Fruit fly (Drosophila melanogaster) whole organism, prepupa: ENCODE data around the gene CG14096.
A peak's percentile ranks its signal among the peaks of the same experiment; 100 is the strongest.

Source experiments
- CG10631 ChIP-seq: fragments of 200-800 bp; sonication (Bioruptor generic); optimal IDR thresholded peaks from 2 replicates; lab custom pipeline; 2016; ENCODE audit warnings: missing biosample characterization, missing genetic modification characterization
- CG10669 ChIP-seq: fragments of 200-800 bp; sonication (Bioruptor generic); optimal IDR thresholded peaks from 3 replicates; lab custom pipeline; 2018; ENCODE audit warnings: missing biosample characterization, mild to moderate bottlenecking, missing genetic modification characterization, moderate library complexity
- CG11762 ChIP-seq: fragments of 200-800 bp; sonication (Bioruptor generic); optimal IDR thresholded peaks from 3 replicates; lab custom pipeline; 2016; ENCODE audit warnings: missing biosample characterization, missing genetic modification characterization; ENCODE audit not compliant: insufficient read depth
- CG15336 ChIP-seq: fragments of 200-800 bp; sonication (Bioruptor generic); IDR thresholded peaks from 2 replicates; pipeline ENCODE4 v1.3.6; 2022; ENCODE audit warnings: missing biosample characterization, missing genetic modification characterization
- CG3032 ChIP-seq: fragments of 200-800 bp; optimal IDR thresholded peaks from 2 replicates; lab custom pipeline; 2019; ENCODE audit warnings: missing biosample characterization, mild to moderate bottlenecking, missing genetic modification characterization, moderate library complexity
- CG32006 ChIP-seq: fragments of 200-800 bp; sonication (Bioruptor generic); optimal IDR thresholded peaks from 3 replicates; lab custom pipeline; 2017; ENCODE audit warnings: missing biosample characterization, mild to moderate bottlenecking, missing genetic modification characterization
- CG34406 ChIP-seq: fragments of 200-800 bp; sonication (Bioruptor generic); optimal IDR thresholded peaks from 3 replicates; lab custom pipeline; 2016; ENCODE audit warnings: missing biosample characterization, missing genetic modification characterization
- CG3919 ChIP-seq: fragments of 200-800 bp; sonication (Bioruptor generic); optimal IDR thresholded peaks from 3 replicates; lab custom pipeline; 2016; ENCODE audit warnings: missing biosample characterization, missing genetic modification characterization
- CG4318 ChIP-seq: fragments of 200-800 bp; sonication (Bioruptor generic); optimal IDR thresholded peaks from 3 replicates; lab custom pipeline; 2017; ENCODE audit warnings: missing biosample characterization, mild to moderate bottlenecking, missing genetic modification characterization
- CG6163 ChIP-seq: fragments of 200-800 bp; sonication (Bioruptor generic); IDR thresholded peaks from 3 replicates; pipeline ENCODE4 v1.3.6; 2022; ENCODE audit warnings: missing biosample characterization, missing genetic modification characterization
- CG6276 ChIP-seq: fragments of 200-800 bp; sonication (Bioruptor generic); optimal IDR thresholded peaks from 2 replicates; lab custom pipeline; 2017; ENCODE audit warnings: missing biosample characterization, mild to moderate bottlenecking, missing genetic modification characterization
- CG6792 ChIP-seq: fragments of 200-800 bp; sonication (Bioruptor generic); optimal IDR thresholded peaks from 3 replicates; lab custom pipeline; 2016; ENCODE audit warnings: missing biosample characterization, missing genetic modification characterization
- CG7368 ChIP-seq: fragments of 200-800 bp; sonication (Bioruptor generic); optimal IDR thresholded peaks from 3 replicates; lab custom pipeline; 2016; ENCODE audit warnings: missing biosample characterization, missing genetic modification characterization
- CG8119 ChIP-seq: fragments of 200-800 bp; sonication (Bioruptor generic); IDR thresholded peaks from 3 replicates; pipeline ENCODE4 v1.3.6; 2022; ENCODE audit warnings: missing biosample characterization, missing genetic modification characterization
- CG8319 ChIP-seq: fragments of 200-800 bp; sonication (Bioruptor generic); optimal IDR thresholded peaks from 3 replicates; lab custom pipeline; 2016; ENCODE audit warnings: missing biosample characterization, missing genetic modification characterization
- CG8632 ChIP-seq: fragments of 200-800 bp; sonication (Bioruptor generic); optimal IDR thresholded peaks from 3 replicates; lab custom pipeline; 2016; ENCODE audit warnings: missing biosample characterization, missing genetic modification characterization
- CG9139 ChIP-seq: fragments of 200-800 bp; sonication (Bioruptor generic); optimal IDR thresholded peaks from 3 replicates; lab custom pipeline; 2017; ENCODE audit warnings: missing biosample characterization, mild to moderate bottlenecking, missing genetic modification characterization
- Eip75B ChIP-seq: fragments of 200-800 bp; sonication (Bioruptor generic); optimal IDR thresholded peaks from 3 replicates; lab custom pipeline; 2016; ENCODE audit warnings: missing biosample characterization, missing genetic modification characterization
- Eip78C ChIP-seq: fragments of 200-800 bp; sonication (Bioruptor generic); peaks from one replicate; lab custom pipeline; 2016; ENCODE audit warnings: missing biosample characterization, missing genetic modification characterization
- Eip93F ChIP-seq: fragments of 200-800 bp; sonication (Bioruptor generic); optimal IDR thresholded peaks from 2 replicates; lab custom pipeline; 2016; ENCODE audit warnings: missing biosample characterization, mild to moderate bottlenecking, missing genetic modification characterization
- Ets21C ChIP-seq: fragments of 200-800 bp; sonication (Bioruptor generic); optimal IDR thresholded peaks from 3 replicates; lab custom pipeline; 2016; ENCODE audit warnings: missing biosample characterization, missing genetic modification characterization
- Ets96B ChIP-seq: fragments of 200-800 bp; optimal IDR thresholded peaks from 2 replicates; lab custom pipeline; 2019; ENCODE audit warnings: missing biosample characterization, mild to moderate bottlenecking, missing genetic modification characterization, moderate library complexity
- Gug ChIP-seq: fragments of 200-800 bp; sonication (Bioruptor generic); IDR thresholded peaks from 2 replicates; pipeline ENCODE4 v1.3.6; 2022; ENCODE audit warnings: missing biosample characterization, missing genetic modification characterization
- Hr38 ChIP-seq: sonication (Bioruptor generic); optimal IDR thresholded peaks from 2 replicates; lab custom pipeline; 2016; ENCODE audit warnings: missing biosample characterization, missing genetic modification characterization
- Hr39 ChIP-seq: fragments of 200-800 bp; sonication (Bioruptor generic); optimal IDR thresholded peaks from 2 replicates; lab custom pipeline; 2016; ENCODE audit warnings: missing biosample characterization, missing genetic modification characterization
- Lpt ChIP-seq: fragments of 200-800 bp; sonication (Bioruptor generic); optimal IDR thresholded peaks from 3 replicates; lab custom pipeline; 2016; ENCODE audit warnings: missing biosample characterization, missing genetic modification characterization
- Met ChIP-seq: fragments of 200-800 bp; sonication (Bioruptor generic); optimal IDR thresholded peaks from 3 replicates; lab custom pipeline; 2016; ENCODE audit warnings: missing biosample characterization, missing genetic modification characterization
- OdsH ChIP-seq: fragments of 200-800 bp; sonication (Bioruptor generic); optimal IDR thresholded peaks from 3 replicates; lab custom pipeline; 2016; ENCODE audit warnings: missing biosample characterization, missing genetic modification characterization
- Smox ChIP-seq: fragments of 200-800 bp; sonication (Bioruptor generic); optimal IDR thresholded peaks from 3 replicates; lab custom pipeline; 2016; ENCODE audit warnings: missing biosample characterization, missing genetic modification characterization
- Sox102F ChIP-seq: fragments of 200-800 bp; sonication (Bioruptor generic); optimal IDR thresholded peaks from 2 replicates; lab custom pipeline; 2016; ENCODE audit warnings: missing biosample characterization, mild to moderate bottlenecking, missing genetic modification characterization
- Sox14 ChIP-seq: fragments of 200-800 bp; sonication (Bioruptor generic); optimal IDR thresholded peaks from 3 replicates; lab custom pipeline; 2016; ENCODE audit warnings: missing biosample characterization, missing genetic modification characterization
- Sox15 ChIP-seq: fragments of 200-800 bp; sonication (Bioruptor generic); optimal IDR thresholded peaks from 3 replicates; lab custom pipeline; 2016; ENCODE audit warnings: missing biosample characterization, missing genetic modification characterization
- achi ChIP-seq: fragments of 200-800 bp; sonication (Bioruptor generic); optimal IDR thresholded peaks from 3 replicates; lab custom pipeline; 2016; ENCODE audit warnings: missing biosample characterization, missing genetic modification characterization
- acj6 ChIP-seq: fragments of 200-800 bp; sonication (Bioruptor generic); optimal IDR thresholded peaks from 3 replicates; lab custom pipeline; 2016; ENCODE audit warnings: missing biosample characterization, missing genetic modification characterization
- cyc ChIP-seq: fragments of 200-800 bp; sonication (Bioruptor generic); optimal IDR thresholded peaks from 3 replicates; lab custom pipeline; 2016; ENCODE audit warnings: missing biosample characterization, missing genetic modification characterization
- eg ChIP-seq: fragments of 200-800 bp; sonication (Bioruptor generic); IDR thresholded peaks from 3 replicates; pipeline ENCODE4 v1.3.6; 2022; ENCODE audit warnings: missing biosample characterization, missing genetic modification characterization
- fd85E ChIP-seq: fragments of 200-800 bp; sonication (Bioruptor generic); optimal IDR thresholded peaks from 3 replicates; lab custom pipeline; 2016; ENCODE audit warnings: missing biosample characterization, missing genetic modification characterization
- fkh ChIP-seq: fragments of 200-800 bp; sonication (Bioruptor generic); optimal IDR thresholded peaks from 3 replicates; lab custom pipeline; 2017; ENCODE audit warnings: missing biosample characterization, mild to moderate bottlenecking, missing genetic modification characterization, moderate library complexity
- net ChIP-seq: fragments of 200-800 bp; sonication (Bioruptor generic); optimal IDR thresholded peaks from 3 replicates; lab custom pipeline; 2016; ENCODE audit warnings: missing biosample characterization, missing genetic modification characterization
- pdm3 ChIP-seq: fragments of 200-800 bp; sonication (Bioruptor generic); optimal IDR thresholded peaks from 3 replicates; lab custom pipeline; 2016; ENCODE audit warnings: missing biosample characterization, missing genetic modification characterization
- spab ChIP-seq: fragments of 200-800 bp; sonication (Bioruptor generic); optimal IDR thresholded peaks from 2 replicates; lab custom pipeline; 2017; ENCODE audit warnings: missing biosample characterization, mild to moderate bottlenecking, missing genetic modification characterization, missing genetic modification reagents
- ss ChIP-seq, 2 experiments: fragments of 200-800 bp; sonication (Bioruptor generic); optimal IDR thresholded peaks; 2 replicates in 1 of 2; 3 replicates in 1 of 2; lab custom pipeline; 2017 to 2018; ENCODE audit warnings: mild to moderate bottlenecking in 2 of 2, missing biosample characterization in 2 of 2, missing genetic modification characterization in 2 of 2, moderate library complexity in 1 of 2
- svp ChIP-seq: fragments of 200-800 bp; sonication (Bioruptor generic); peaks from one replicate; lab custom pipeline; 2016; ENCODE audit warnings: missing biosample characterization, missing genetic modification characterization
- topi ChIP-seq: fragments of 200-800 bp; sonication (Bioruptor generic); optimal IDR thresholded peaks from 3 replicates; lab custom pipeline; 2016; ENCODE audit warnings: missing biosample characterization, missing genetic modification characterization
- vri ChIP-seq: fragments of 200-800 bp; sonication (Bioruptor generic); optimal IDR thresholded peaks from 3 replicates; lab custom pipeline; 2016; ENCODE audit warnings: missing biosample characterization, mild to moderate bottlenecking, missing genetic modification characterization

The CG14096 gene

dm6 chr3L:19464659-19465058 lies 2.2 kb downstream of the CG14096 start, which contains the start of gene CG14095:
CG14095 (minus strand) TSS chr3L:19464759.
- no peak for TF ChIP-seq CG10631 (GFP tag; lab: Kevin White, UChicago)
- TF ChIP-seq CG8319 (GFP tag; lab: Kevin White, UChicago): no peak
- no peak for TF ChIP-seq Hr39 (GFP tag; lab: Kevin White, UChicago)
- no peak for TF ChIP-seq eg
- no peak for TF ChIP-seq Sox102F (GFP tag; lab: Kevin White, UChicago)
- TF ChIP-seq net (GFP tag; lab: Kevin White, UChicago): no peak
- TF ChIP-seq Smox: no peak
- TF ChIP-seq pdm3 (GFP tag; lab: Kevin White, UChicago): no peak
- no peak for TF ChIP-seq Hr38
- TF ChIP-seq CG6792: no peak
- no peak for TF ChIP-seq Gug
- no peak for TF ChIP-seq CG3032 (tag; lab: Kevin White, UChicago)
- TF ChIP-seq CG7368 (GFP tag; lab: Kevin White, UChicago): no peak
- TF ChIP-seq CG9139 (GFP tag; lab: Kevin White, UChicago): no peak
- TF ChIP-seq acj6: no peak
- TF ChIP-seq CG15336 (GFP tag; lab: Robert Waterston, UW): no peak

dm6 chr3L:19446394-19447349 lies 20.2 kb downstream of the CG14096 start, which contains the start of the genes CG33062 and Chd3:
CG33062 (minus strand) TSS chr3L:19446444.
Chd3 (plus strand) TSS chr3L:19447173.
- TF ChIP-seq Ets21C (no peak), Eip75B (GFP tag; lab: Kevin White, UChicago) (no peak), acj6 (peak; percentile 6), Sox14 (GFP tag; lab: Kevin White, UChicago) (no peak), Eip93F (no peak), Eip78C (peak; percentile 37), CG6163 (GFP tag; lab: Robert Waterston, UW) (0 out of 3 replicates have a peak, but pooled peaks have one; percentile 9), CG3919 (GFP tag; lab: Kevin White, UChicago) (no peak), cyc (GFP tag; lab: Kevin White, UChicago) (no peak), svp (GFP tag; lab: Kevin White, UChicago) (peak; percentile 42), Sox15 (peak; percentile 8), CG3032 (tag; lab: Kevin White, UChicago) (no peak), OdsH (GFP tag; lab: Kevin White, UChicago) (peak; percentile 10), Met (GFP tag; lab: Kevin White, UChicago) (no peak), fkh (peak; percentile 45), fd85E (GFP tag; lab: Kevin White, UChicago) (no peak), Smox (no peak), CG32006 (GFP tag; lab: Kevin White, UChicago) (peak; percentile 44), Hr39 (GFP tag; lab: Kevin White, UChicago) (peak; percentile 20), CG34406 (GFP tag; lab: Kevin White, UChicago) (no peak), CG10631 (GFP tag; lab: Kevin White, UChicago) (peak; percentile 37), CG8319 (GFP tag; lab: Kevin White, UChicago) (no peak)

- TF ChIP-seq CG4318 (GFP tag; lab: Kevin White, UChicago): no peak
- no peak for TF ChIP-seq Eip93F
- TF ChIP-seq CG11762 (GFP tag; lab: Kevin White, UChicago): no peak
- TF ChIP-seq CG6276 (GFP tag; lab: Kevin White, UChicago): no peak
- 0 out of 3 replicates have a peak, but pooled peaks have one; percentile 28 for TF ChIP-seq CG6163 (GFP tag; lab: Robert Waterston, UW)
- no peak for TF ChIP-seq Lpt (GFP tag; lab: Kevin White, UChicago)
- peak; percentile 17 for TF ChIP-seq topi (GFP tag; lab: Kevin White, UChicago)
- TF ChIP-seq spab (GFP tag; lab: Kevin White, UChicago): no peak
- no peak for TF ChIP-seq fkh
- no peak for TF ChIP-seq CG34406 (GFP tag; lab: Kevin White, UChicago)
- TF ChIP-seq net (GFP tag; lab: Kevin White, UChicago): no peak
- no peak for TF ChIP-seq CG15336 (GFP tag; lab: Robert Waterston, UW)
- 0 out of 3 replicates have a peak, but pooled peaks have one; percentile 27 for TF ChIP-seq eg
- TF ChIP-seq vri (GFP tag; lab: Kevin White, UChicago): no peak
- peak; percentile 28 for TF ChIP-seq CG10669 (GFP tag; lab: Kevin White, UChicago)
- TF ChIP-seq Met (GFP tag; lab: Kevin White, UChicago): peak; percentile 24
- no peak for TF ChIP-seq ss (GFP tag; optimal IDR thresholded peaks at IDR 0.05; lab: Kevin White, UChicago)
- no peak for TF ChIP-seq CG8632 (GFP tag; lab: Kevin White, UChicago)
- peak; percentile 19 for TF ChIP-seq OdsH (GFP tag; lab: Kevin White, UChicago)
- peak; percentile 17 for TF ChIP-seq pdm3 (GFP tag; lab: Kevin White, UChicago)
- peak; percentile 32 for TF ChIP-seq acj6
- peak; percentile 18 for TF ChIP-seq CG8319 (GFP tag; lab: Kevin White, UChicago)
- TF ChIP-seq cyc (GFP tag; lab: Kevin White, UChicago): peak; percentile 46
- TF ChIP-seq CG8119 (GFP tag; lab: Robert Waterston, UW): 0 out of 3 replicates have a peak, but pooled peaks have one; percentile 13
- peak; percentile 22 for TF ChIP-seq achi (GFP tag; lab: Kevin White, UChicago)
- peak; percentile 7 for TF ChIP-seq Ets96B
Observed at dm6 chr3L:19444092-19444491, 22.8 kb downstream of the CG14096 start.
